Fruit fly (Drosophila melanogaster) S2 (cell line): Measurements from ENCODE around the gene VGlut.

Experiments used
- CG8478 ChIP-seq: fragments of >200 bp; optimal IDR thresholded peaks from 2 replicates; lab custom pipeline; 2018
- CTCF ChIP-seq, 2 experiments: fragments of >200 bp; optimal IDR thresholded peaks; 2 replicates each; lab custom pipeline; 2018

VGlut gene

dm6 chr2L:2449665-2450064 is 49.6 kb downstream of the VGlut start:
- TF ChIP-seq CTCF (optimal IDR thresholded peaks at IDR 0.05; lab: Kevin White, UChicago): no peak
- no peak for TF ChIP-seq CG8478 (lab: Kevin White, UChicago)

DNA sequence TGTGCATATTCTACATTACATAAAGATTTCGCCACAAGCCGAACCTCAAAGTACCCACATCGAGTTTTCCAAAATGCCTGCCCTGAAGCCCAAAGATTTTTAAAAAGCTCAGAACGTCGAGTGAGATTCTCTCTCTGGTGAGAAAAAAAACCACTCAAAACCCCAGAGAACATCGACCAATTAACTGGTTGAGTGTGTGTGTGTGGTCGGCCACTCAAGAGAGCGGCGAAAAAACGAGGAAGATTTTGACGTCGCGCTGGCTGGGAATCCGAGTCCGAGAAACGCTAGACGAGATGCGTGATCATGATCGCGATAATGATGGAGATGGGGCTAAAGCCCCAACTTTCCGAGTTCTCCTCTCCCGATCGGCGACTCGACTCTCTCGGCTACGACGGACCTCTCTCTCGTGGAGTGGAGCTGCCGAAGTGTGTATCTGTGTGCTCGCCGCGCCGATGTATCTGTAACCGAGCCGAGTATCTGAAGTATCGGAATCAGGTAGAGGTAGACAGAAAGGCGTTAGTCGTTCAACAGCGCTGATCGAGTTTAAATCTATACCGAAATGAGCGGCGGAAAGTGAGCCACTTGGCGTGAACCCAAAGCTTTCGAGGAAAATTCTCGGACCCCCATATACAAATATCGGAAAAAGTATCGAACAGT is 50.8 kb downstream of the VGlut start:
- TF ChIP-seq CTCF (optimal IDR thresholded peaks at IDR 0.05; lab: Kevin White, UChicago): no peak
- no peak for TF ChIP-seq CG8478 (lab: Kevin White, UChicago)

dm6 chr2L:2453818-2454217 is 53.7 kb downstream of the VGlut start:
- no peak for TF ChIP-seq CG8478 (lab: Kevin White, UChicago)
- no peak for TF ChIP-seq CTCF (optimal IDR thresholded peaks at IDR 0.05; lab: Kevin White, UChicago)

DNA sequence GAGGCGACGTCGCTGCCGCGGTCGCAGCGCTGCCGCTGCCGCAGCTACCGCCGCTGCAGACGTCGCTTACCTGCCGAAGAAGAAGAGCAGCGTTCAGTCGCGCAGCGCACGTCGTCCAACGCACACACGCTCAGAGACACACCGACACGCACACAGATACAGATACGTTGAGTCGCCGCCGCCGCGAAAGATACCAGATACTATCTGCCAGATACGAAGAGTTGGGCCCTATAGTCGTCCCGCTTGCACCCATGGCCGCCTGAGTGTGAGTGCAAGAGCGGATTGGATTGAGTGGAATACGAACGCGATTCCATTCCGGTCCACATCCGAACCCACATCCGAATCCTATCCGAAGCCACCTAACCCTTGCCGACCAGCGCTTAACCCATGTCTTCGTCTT is 54.5 kb downstream of the VGlut start:
- TF ChIP-seq CG8478 (lab: Kevin White, UChicago) (no peak), CTCF (optimal IDR thresholded peaks at IDR 0.05; lab: Kevin White, UChicago) (no peak)

- TF ChIP-seq CTCF (optimal IDR thresholded peaks at IDR 0.05; lab: Kevin White, UChicago) (no peak), CG8478 (lab: Kevin White, UChicago) (no peak)
These were observed 56.7 kb downstream of the VGlut start for dm6 chr2L:2456516-2457392.

DNA sequence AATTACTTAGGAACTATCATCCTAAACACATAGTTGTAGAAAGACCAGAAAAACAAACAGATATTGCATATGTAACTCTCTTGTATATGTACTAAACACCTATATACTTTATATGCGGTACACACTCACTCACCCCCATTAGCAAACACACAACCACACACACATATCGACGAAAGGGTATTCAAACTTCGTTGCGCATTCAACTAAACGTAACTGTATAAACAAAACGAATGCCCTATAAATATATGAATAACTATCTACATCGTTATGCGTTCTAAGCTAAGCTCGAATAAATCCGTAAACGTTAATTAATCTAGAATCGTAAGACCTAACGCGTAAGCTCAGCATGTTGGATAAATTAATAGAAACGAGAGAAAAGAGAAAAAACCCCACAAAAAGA is 59.1 kb downstream of the VGlut start:
- no peak for TF ChIP-seq CTCF (optimal IDR thresholded peaks at IDR 0.05; lab: Kevin White, UChicago)
- no peak for TF ChIP-seq CG8478 (lab: Kevin White, UChicago)
